Worm (Caenorhabditis elegans) whole organism, L4/young adult: ENCODE data around the gene dlhd-1.

ENCODE experiments used
- W03F9.2 ChIP-seq: fragments of 150-350 bp; optimal IDR thresholded peaks from 2 replicates; lab custom pipeline; 2014; ENCODE audit warnings: missing biosample characterization, missing genetic modification characterization
- him-1 ChIP-seq: sonication (generic microtip); optimal IDR thresholded peaks from 2 replicates; lab custom pipeline; 2016; ENCODE audit warnings: missing genotype, missing genetic modification reagents, missing genetic modification characterization, missing compliant biosample characterization

DNA sequence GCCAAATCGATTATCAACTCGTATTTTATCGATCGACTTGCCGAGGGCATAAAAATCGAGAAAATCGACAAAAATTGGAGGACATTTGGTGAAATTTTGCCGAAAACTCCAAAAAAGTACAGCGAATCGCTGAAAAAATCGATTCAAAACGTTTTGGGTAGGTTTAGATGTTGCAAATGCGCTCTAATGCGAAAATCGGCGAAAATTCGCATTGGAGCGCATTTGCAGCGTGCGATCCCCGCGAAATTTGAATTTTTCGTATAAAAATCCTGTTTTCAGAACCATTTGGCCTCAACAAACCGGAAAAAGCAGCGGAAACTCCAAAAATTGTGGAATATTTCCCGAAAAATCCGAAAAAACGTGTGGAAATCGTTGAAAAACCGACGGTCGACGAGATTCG is 45.5 kb downstream of the dlhd-1 start:
- TF ChIP-seq him-1 (tag; lab: Kevin White, UChicago) (no peak), W03F9.2 (tag; lab: Kevin White, UChicago) (no peak)
